Worm (Caenorhabditis elegans) whole organism, L4 larva: ENCODE results near the gene srd-1.

Source experiments
- F37D6.2 ChIP-seq: sonication (generic microtip); optimal IDR thresholded peaks from 2 replicates; lab custom pipeline; 2016; ENCODE audit warnings: mild to moderate bottlenecking, missing genetic modification characterization, missing compliant biosample characterization
- egl-43 ChIP-seq: fragments of 200-800 bp; sonication (Bioruptor generic); IDR thresholded peaks from 2 replicates; pipeline ENCODE4 v1.3.6; 2022; ENCODE audit warnings: missing genetic modification reagents, missing genetic modification characterization, missing compliant biosample characterization
- lin-13 ChIP-seq: fragments of 150-350 bp; optimal IDR thresholded peaks from 2 replicates; lab custom pipeline; 2014; ENCODE audit warnings: missing biosample characterization, missing genetic modification reagents, missing genetic modification characterization
- lin-15B ChIP-seq: fragments of 150-350 bp; sonication (generic microtip); optimal IDR thresholded peaks from 3 replicates; lab custom pipeline; 2014; ENCODE audit warnings: missing biosample characterization, missing genetic modification characterization
- lin-39 ChIP-seq: fragments of 150-350 bp; optimal IDR thresholded peaks from 2 replicates; lab custom pipeline; 2014; ENCODE audit warnings: missing biosample characterization, missing genetic modification reagents, missing genetic modification characterization
- lir-3 ChIP-seq: sonication (generic microtip); optimal IDR thresholded peaks from 2 replicates; lab custom pipeline; 2016; ENCODE audit warnings: mild to moderate bottlenecking, missing genetic modification characterization, missing compliant biosample characterization
- mdl-1 ChIP-seq, 2 experiments: fragments of 150-350 bp in 1 of 2; sonication (generic microtip) in 1 of 2; optimal IDR thresholded peaks; 2 replicates each; lab custom pipeline; 2014 to 2017; ENCODE audit warnings: missing biosample characterization in 2 of 2, missing genetic modification characterization in 2 of 2
- mep-1 ChIP-seq: fragments of 150-350 bp; sonication (generic microtip); optimal IDR thresholded peaks from 3 replicates; lab custom pipeline; 2014; ENCODE audit warnings: missing biosample characterization, missing genetic modification characterization
- nhr-77 ChIP-seq: fragments of 150-350 bp; optimal IDR thresholded peaks from 2 replicates; lab custom pipeline; 2014; ENCODE audit warnings: missing biosample characterization, missing genetic modification characterization
- unc-130 ChIP-seq: sonication (generic microtip); optimal IDR thresholded peaks from 2 replicates; lab custom pipeline; 2016; ENCODE audit warnings: missing genetic modification reagents, missing genetic modification characterization, missing compliant biosample characterization
- unc-39 ChIP-seq: sonication (generic microtip); optimal IDR thresholded peaks from 2 replicates; lab custom pipeline; 2017; ENCODE audit warnings: missing biosample characterization, missing genetic modification characterization
- unc-62 ChIP-seq, 3 experiments: fragments of 150-350 bp in 1 of 3; sonication (generic microtip); optimal IDR thresholded peaks in 2 of 3; peaks in 1 of 3; 1 replicate in 1 of 3; 2 replicates in 2 of 3; lab custom pipeline; 2014 to 2017; ENCODE audit warnings: missing biosample characterization in 3 of 3, missing genetic modification characterization in 3 of 3, missing genetic modification reagents in 3 of 3, missing genotype in 1 of 3
- zip-2 ChIP-seq: fragments of 150-350 bp; optimal IDR thresholded peaks from 2 replicates; lab custom pipeline; 2014; ENCODE audit warnings: missing biosample characterization, missing genetic modification characterization

DNA sequence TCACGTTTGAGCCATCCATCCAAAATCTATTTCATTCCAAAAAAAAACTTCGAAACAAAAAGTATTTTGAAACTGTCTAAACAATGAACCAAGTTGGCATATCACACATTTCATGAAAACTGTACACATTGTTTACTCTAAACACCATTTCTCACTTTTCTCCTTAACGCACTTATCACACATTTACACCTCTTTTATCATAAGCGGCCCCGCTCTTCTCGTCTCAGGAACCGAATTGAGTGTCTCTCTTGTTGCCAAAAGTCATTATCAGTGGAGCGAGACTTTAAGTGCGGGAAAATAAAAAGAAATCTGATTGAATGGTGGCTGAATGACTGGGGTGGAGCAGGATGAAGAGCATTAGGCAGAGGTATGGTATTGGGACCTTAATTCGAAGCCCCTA is 49.3 kb upstream of the srd-1 start:
- TF ChIP-seq mep-1 (no peak), lin-39 (tag; lab: Kevin White, UChicago) (no peak), lir-3 (tag; lab: Kevin White, UChicago) (no peak), lin-13 (GFP tag; lab: Kevin White, UChicago) (no peak), egl-43 (no peak), unc-39 (tag; lab: Kevin White, UChicago) (no peak), zip-2 (tag; lab: Kevin White, UChicago) (no peak), unc-130 (GFP tag; lab: Kevin White, UChicago) (no peak), F37D6.2 (tag; lab: Kevin White, UChicago) (no peak), lin-15B (tag; lab: Kevin White, UChicago) (no peak), mdl-1 (tag; optimal IDR thresholded peaks at IDR 0.05; lab: Kevin White, UChicago) (no peak), nhr-77 (tag; lab: Kevin White, UChicago) (no peak), unc-62 (GFP tag; optimal IDR thresholded peaks at IDR 0.05 in 1 of 2; lab: Kevin White, UChicago) (no peak), unc-62 (tag; optimal IDR thresholded peaks at IDR 0.05; lab: Kevin White, UChicago) (no peak)
